Worm (Caenorhabditis elegans): ENCODE results near the gene arl-8.

- TF ChIP-seq cog-1 (tag; optimal IDR thresholded peaks at IDR 0.05) (no peak), ztf-23 (GFP tag; IDR thresholded peaks at IDR 0.05) (no peak)
Observed at ce11 chrIV:14771325-14771724, 26.6 kb upstream of the arl-8 start, which contains the start of gene degl-1.

All from whole organism, midembryonic.